Worm (Caenorhabditis elegans): Measurements from ENCODE around the gene C43H6.6.

Gene C43H6.6

ce11 chrX:2441163-2441562 lies 46.1 kb downstream of the C43H6.6 start:
- TF ChIP-seq unc-39 (tag; optimal IDR thresholded peaks at IDR 0.05), result no peak
- TF ChIP-seq nhr-76 (tag; optimal IDR thresholded peaks at IDR 0.05), result no peak
- TF ChIP-seq ceh-28 (tag; optimal IDR thresholded peaks at IDR 0.05), result no peak
- TF ChIP-seq unc-62 (GFP tag; optimal IDR thresholded peaks at IDR 0.05), result no peak
- no peak for TF ChIP-seq elt-3 (tag; optimal IDR thresholded peaks at IDR 0.05)
- no peak for TF ChIP-seq egl-27 (tag; optimal IDR thresholded peaks at IDR 0.05)
- no peak for TF ChIP-seq nhr-28 (tag; optimal IDR thresholded peaks at IDR 0.05)
- TF ChIP-seq ZK546.5 (tag; optimal IDR thresholded peaks at IDR 0.05), result no peak
- no peak for TF ChIP-seq aly-2 (tag; optimal IDR thresholded peaks at IDR 0.05)
- TF ChIP-seq daf-12 (tag; optimal IDR thresholded peaks at IDR 0.05), result no peak

- no peak for TF ChIP-seq ceh-28 (tag; optimal IDR thresholded peaks at IDR 0.05)
- no peak for TF ChIP-seq ztf-11 (tag; optimal IDR thresholded peaks at IDR 0.05)
- no peak for TF ChIP-seq nhr-11 (tag; optimal IDR thresholded peaks at IDR 0.05)
- no peak for TF ChIP-seq elt-2 (tag; optimal IDR thresholded peaks at IDR 0.05)
- TF ChIP-seq ztf-4 (tag; optimal IDR thresholded peaks at IDR 0.05), result no peak
- no peak for TF ChIP-seq nhr-25 (tag; optimal IDR thresholded peaks at IDR 0.05)
- no peak for TF ChIP-seq egl-27 (tag; optimal IDR thresholded peaks at IDR 0.05)
Measured at ce11 chrX:2443304-2443703, 48.2 kb downstream of the C43H6.6 start, which contains the start of gene T07D1.3. Gene T07D1.3, minus strand, starts transcription at chrX:2443404.

ce11 chrX:2446185-2446584 lies 51.1 kb downstream of the C43H6.6 start:
- TF ChIP-seq eor-1 (tag; optimal IDR thresholded peaks at IDR 0.05), result no peak
- no peak for TF ChIP-seq egl-27 (tag; optimal IDR thresholded peaks at IDR 0.05)
- TF ChIP-seq ztf-4 (tag; optimal IDR thresholded peaks at IDR 0.05), result no peak
- TF ChIP-seq nhr-77 (tag; optimal IDR thresholded peaks at IDR 0.05), result no peak
- no peak for TF ChIP-seq ceh-16 (tag; optimal IDR thresholded peaks at IDR 0.05)
- TF ChIP-seq skn-1 (tag; optimal IDR thresholded peaks at IDR 0.05), result no peak
- TF ChIP-seq lsy-12 (tag; optimal IDR thresholded peaks at IDR 0.05), result no peak
- TF ChIP-seq fos-1 (tag; optimal IDR thresholded peaks at IDR 0.05), result no peak
- TF ChIP-seq snpc-4 (tag; optimal IDR thresholded peaks at IDR 0.05), result no peak
- no peak for TF ChIP-seq hmg-11 (tag; optimal IDR thresholded peaks at IDR 0.05)
- no peak for TF ChIP-seq nhr-11 (tag; optimal IDR thresholded peaks at IDR 0.05)
- no peak for TF ChIP-seq aly-2 (tag; optimal IDR thresholded peaks at IDR 0.05)
- TF ChIP-seq sea-2 (GFP tag; optimal IDR thresholded peaks at IDR 0.05), result no peak
- no peak for TF ChIP-seq fkh-2 (tag; optimal IDR thresholded peaks at IDR 0.05)
- TF ChIP-seq ztf-11 (tag; optimal IDR thresholded peaks at IDR 0.05), result no peak
- TF ChIP-seq R02D3.7 (tag; optimal IDR thresholded peaks at IDR 0.05), result no peak

ce11 chrX:2447214-2447613 lies 52.1 kb downstream of the C43H6.6 start:
- no peak for TF ChIP-seq unc-39 (tag; optimal IDR thresholded peaks at IDR 0.05)
- no peak for TF ChIP-seq fkh-2 (tag; optimal IDR thresholded peaks at IDR 0.05)
- TF ChIP-seq zag-1 (tag; optimal IDR thresholded peaks at IDR 0.05), result no peak
- no peak for TF ChIP-seq pqm-1 (tag; optimal IDR thresholded peaks at IDR 0.05)
- TF ChIP-seq jun-1 (tag; optimal IDR thresholded peaks at IDR 0.05), result no peak
- no peak for TF ChIP-seq nhr-43 (tag; optimal IDR thresholded peaks at IDR 0.05; ENCODE audit: poor library complexity, severe bottlenecking)
- TF ChIP-seq nfya-1 (tag; optimal IDR thresholded peaks at IDR 0.05; ENCODE audit: insufficient read depth), result no peak
- no peak for TF ChIP-seq aly-2 (tag; optimal IDR thresholded peaks at IDR 0.05)
- no peak for TF ChIP-seq nhr-25 (tag; optimal IDR thresholded peaks at IDR 0.05)
- TF ChIP-seq nhr-237 (tag; optimal IDR thresholded peaks at IDR 0.05), result no peak
- no peak for TF ChIP-seq R02D3.7 (tag; optimal IDR thresholded peaks at IDR 0.05)
- no peak for TF ChIP-seq mdl-1 (tag; optimal IDR thresholded peaks at IDR 0.05)
- TF ChIP-seq lsy-12 (tag; optimal IDR thresholded peaks at IDR 0.05), result no peak
- TF ChIP-seq skn-1 (tag; optimal IDR thresholded peaks at IDR 0.05), result no peak
- no peak for TF ChIP-seq tbx-2 (tag; optimal IDR thresholded peaks at IDR 0.05)
- no peak for TF ChIP-seq egl-27 (tag; optimal IDR thresholded peaks at IDR 0.05)
- no peak for TF ChIP-seq elt-1 (tag; optimal IDR thresholded peaks at IDR 0.05)
- no peak for TF ChIP-seq nhr-77 (tag; optimal IDR thresholded peaks at IDR 0.05)
